Fruit fly (Drosophila melanogaster) whole organism, prepupa: ENCODE data around the gene CG9641.

Experiments
- CG10631 ChIP-seq: fragments of 200-800 bp; sonication (Bioruptor generic); optimal IDR thresholded peaks from 2 replicates; lab custom pipeline; 2016; ENCODE audit warnings: missing biosample characterization, missing genetic modification characterization
- CG11902 ChIP-seq: fragments of 200-800 bp; sonication (Bioruptor generic); optimal IDR thresholded peaks from 3 replicates; lab custom pipeline; 2016; ENCODE audit warnings: missing biosample characterization, missing genetic modification characterization
- CG3032 ChIP-seq: fragments of 200-800 bp; optimal IDR thresholded peaks from 2 replicates; lab custom pipeline; 2019; ENCODE audit warnings: missing biosample characterization, mild to moderate bottlenecking, missing genetic modification characterization, moderate library complexity
- CG34406 ChIP-seq: fragments of 200-800 bp; sonication (Bioruptor generic); optimal IDR thresholded peaks from 3 replicates; lab custom pipeline; 2016; ENCODE audit warnings: missing biosample characterization, missing genetic modification characterization
- CG6792 ChIP-seq: fragments of 200-800 bp; sonication (Bioruptor generic); optimal IDR thresholded peaks from 3 replicates; lab custom pipeline; 2016; ENCODE audit warnings: missing biosample characterization, missing genetic modification characterization
- Eip75B ChIP-seq: fragments of 200-800 bp; sonication (Bioruptor generic); optimal IDR thresholded peaks from 3 replicates; lab custom pipeline; 2016; ENCODE audit warnings: missing biosample characterization, missing genetic modification characterization
- Eip93F ChIP-seq: fragments of 200-800 bp; sonication (Bioruptor generic); optimal IDR thresholded peaks from 2 replicates; lab custom pipeline; 2016; ENCODE audit warnings: missing biosample characterization, mild to moderate bottlenecking, missing genetic modification characterization
- Ets21C ChIP-seq: fragments of 200-800 bp; sonication (Bioruptor generic); optimal IDR thresholded peaks from 3 replicates; lab custom pipeline; 2016; ENCODE audit warnings: missing biosample characterization, missing genetic modification characterization
- Hr39 ChIP-seq: fragments of 200-800 bp; sonication (Bioruptor generic); optimal IDR thresholded peaks from 2 replicates; lab custom pipeline; 2016; ENCODE audit warnings: missing biosample characterization, missing genetic modification characterization
- OdsH ChIP-seq: fragments of 200-800 bp; sonication (Bioruptor generic); optimal IDR thresholded peaks from 3 replicates; lab custom pipeline; 2016; ENCODE audit warnings: missing biosample characterization, missing genetic modification characterization
- Smox ChIP-seq: fragments of 200-800 bp; sonication (Bioruptor generic); optimal IDR thresholded peaks from 3 replicates; lab custom pipeline; 2016; ENCODE audit warnings: missing biosample characterization, missing genetic modification characterization
- achi ChIP-seq: fragments of 200-800 bp; sonication (Bioruptor generic); optimal IDR thresholded peaks from 3 replicates; lab custom pipeline; 2016; ENCODE audit warnings: missing biosample characterization, missing genetic modification characterization
- acj6 ChIP-seq: fragments of 200-800 bp; sonication (Bioruptor generic); optimal IDR thresholded peaks from 3 replicates; lab custom pipeline; 2016; ENCODE audit warnings: missing biosample characterization, missing genetic modification characterization

DNA sequence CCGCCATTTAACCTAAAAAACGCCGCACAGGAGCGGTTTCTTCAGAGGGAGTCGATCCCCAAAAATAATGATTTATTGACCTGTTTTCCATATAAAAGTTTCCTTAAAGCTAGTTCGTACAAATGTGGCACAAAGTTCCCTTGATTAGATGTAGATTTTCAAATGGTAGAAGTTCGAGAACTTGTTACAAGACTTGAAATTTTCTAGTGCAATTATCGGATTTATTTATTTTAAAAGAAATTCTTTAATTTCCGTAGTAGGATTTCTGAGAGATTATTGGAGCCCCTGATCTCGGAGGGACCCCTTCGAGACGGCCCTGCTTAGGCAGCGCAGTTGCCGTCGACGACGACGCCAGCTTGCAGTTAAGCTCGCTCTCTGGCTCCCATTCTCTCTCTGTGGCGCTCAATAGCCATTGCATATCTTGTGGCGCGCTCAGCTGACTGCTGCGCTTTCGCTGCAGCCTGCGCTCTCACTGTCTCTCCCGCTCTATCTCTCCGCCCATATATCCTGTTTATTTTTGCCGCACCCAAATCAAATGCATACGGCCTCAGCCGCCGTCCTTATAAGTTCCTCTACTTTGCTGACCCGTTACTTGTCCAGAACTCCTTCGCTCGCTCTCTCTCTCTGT is 19.0 kb downstream of the CG9641 start:
- TF ChIP-seq Eip75B (GFP tag; lab: Kevin White, UChicago): peak; percentile 92
- peak; percentile 88 for TF ChIP-seq CG10631 (GFP tag; lab: Kevin White, UChicago)
- peak; percentile 91 for TF ChIP-seq achi (GFP tag; lab: Kevin White, UChicago)
- TF ChIP-seq Eip93F (GFP tag; lab: Kevin White, UChicago): no peak
- TF ChIP-seq CG3032: peak; percentile 92
- TF ChIP-seq Hr39 (GFP tag; lab: Kevin White, UChicago): peak; percentile 94
- peak; percentile 92 for TF ChIP-seq OdsH
- TF ChIP-seq Smox (GFP tag; lab: Kevin White, UChicago): peak; percentile 90
- TF ChIP-seq CG11902 (GFP tag; lab: Kevin White, UChicago): peak; percentile 96
- TF ChIP-seq CG6792 (GFP tag; lab: Kevin White, UChicago): peak; percentile 89
- peak; percentile 85 for TF ChIP-seq CG34406
- TF ChIP-seq Ets21C (GFP tag; lab: Kevin White, UChicago): peak; percentile 93
- TF ChIP-seq acj6: peak; percentile 91
